Worm (Caenorhabditis elegans) whole organism, L2 larva: Measurements from ENCODE around the gene lag-2.

Source experiments
- C34F6.9 ChIP-seq: fragments of 150-350 bp; optimal IDR thresholded peaks from 2 replicates; lab custom pipeline; 2014; ENCODE audit warnings: missing biosample characterization, missing genetic modification characterization
- F13H6.1 ChIP-seq: sonication (generic microtip); optimal IDR thresholded peaks from 2 replicates; lab custom pipeline; 2016; ENCODE audit warnings: missing genetic modification characterization, missing compliant biosample characterization
- R02D3.7 ChIP-seq: fragments of 150-350 bp; optimal IDR thresholded peaks from 2 replicates; lab custom pipeline; 2014; ENCODE audit warnings: missing biosample characterization, missing genetic modification characterization
- Y55F3AM.14 ChIP-seq: fragments of 200-800 bp; sonication (Bioruptor generic); optimal IDR thresholded peaks from 2 replicates; lab custom pipeline; 2018; ENCODE audit warnings: mild to moderate bottlenecking, missing genetic modification characterization, missing compliant biosample characterization
- ZK546.5 ChIP-seq: sonication (generic microtip); optimal IDR thresholded peaks from 2 replicates; lab custom pipeline; 2017; ENCODE audit warnings: missing biosample characterization, missing genetic modification characterization
- alr-1 ChIP-seq: fragments of 150-350 bp; optimal IDR thresholded peaks from 2 replicates; lab custom pipeline; 2014; ENCODE audit warnings: missing biosample characterization, missing genetic modification characterization
- aly-2 ChIP-seq: fragments of 150-350 bp; optimal IDR thresholded peaks from 2 replicates; lab custom pipeline; 2014; ENCODE audit warnings: missing biosample characterization, missing genetic modification characterization
- ama-1 ChIP-seq: fragments of 150-350 bp; optimal IDR thresholded peaks from 2 replicates; lab custom pipeline; 2018; ENCODE audit warnings: inconsistent platforms
- blmp-1 ChIP-seq: sonication (generic microtip); optimal IDR thresholded peaks from 2 replicates; lab custom pipeline; 2017; ENCODE audit warnings: missing genetic modification characterization, mild to moderate bottlenecking, missing compliant biosample characterization, antibody characterized with exemption, moderate library complexity; ENCODE audit not compliant: insufficient read depth
- ceh-16 ChIP-seq: fragments of 150-350 bp; optimal IDR thresholded peaks from 2 replicates; lab custom pipeline; 2014; ENCODE audit warnings: missing biosample characterization, missing genetic modification characterization
- ceh-82 ChIP-seq: fragments of 150-350 bp; optimal IDR thresholded peaks from 2 replicates; lab custom pipeline; 2014; ENCODE audit warnings: missing biosample characterization, missing genetic modification characterization
- crh-2 ChIP-seq: sonication (generic microtip); optimal IDR thresholded peaks from 2 replicates; lab custom pipeline; 2017; ENCODE audit warnings: missing biosample characterization, missing genetic modification characterization
- dmd-4 ChIP-seq: sonication (generic microtip); optimal IDR thresholded peaks from 2 replicates; lab custom pipeline; 2017; ENCODE audit warnings: missing biosample characterization, missing genetic modification characterization
- egl-27 ChIP-seq: sonication (generic microtip); optimal IDR thresholded peaks from 3 replicates; lab custom pipeline; 2017; ENCODE audit warnings: missing biosample characterization, missing genetic modification reagents, missing genetic modification characterization
- elt-1 ChIP-seq: fragments of 150-350 bp; optimal IDR thresholded peaks from 2 replicates; lab custom pipeline; 2014; ENCODE audit warnings: missing biosample characterization, missing genetic modification characterization
- fos-1 ChIP-seq: fragments of 150-350 bp; optimal IDR thresholded peaks from 2 replicates; lab custom pipeline; 2014; ENCODE audit warnings: missing biosample characterization, missing genetic modification characterization
- lin-11 ChIP-seq: fragments of 150-350 bp; sonication (generic microtip); optimal IDR thresholded peaks from 2 replicates; lab custom pipeline; 2014; ENCODE audit warnings: missing biosample characterization, missing genetic modification characterization, inconsistent platforms, mixed read lengths
- lin-13 ChIP-seq: fragments of 150-350 bp; optimal IDR thresholded peaks from 2 replicates; lab custom pipeline; 2014; ENCODE audit warnings: missing biosample characterization, missing genetic modification reagents, missing genetic modification characterization
- lsy-2 ChIP-seq, 2 experiments: fragments of 150-350 bp in 1 of 2; sonication (generic microtip) in 1 of 2; optimal IDR thresholded peaks; 2 replicates each; lab custom pipeline; 2014 to 2017; ENCODE audit warnings: missing biosample characterization in 2 of 2, missing genetic modification characterization in 2 of 2
- mab-5 ChIP-seq: fragments of 150-350 bp; optimal IDR thresholded peaks from 2 replicates; lab custom pipeline; 2014; ENCODE audit warnings: missing biosample characterization, missing genetic modification characterization
- mbf-1 ChIP-seq: sonication (generic microtip); optimal IDR thresholded peaks from 2 replicates; lab custom pipeline; 2017; ENCODE audit warnings: missing biosample characterization, missing genetic modification characterization
- mdl-1 ChIP-seq, 2 experiments: fragments of 150-350 bp in 1 of 2; sonication (generic microtip) in 1 of 2; optimal IDR thresholded peaks; 2 replicates each; lab custom pipeline; 2017; ENCODE audit warnings: missing biosample characterization in 2 of 2, missing genetic modification characterization in 2 of 2
- nhr-11 ChIP-seq: fragments of 150-350 bp; optimal IDR thresholded peaks from 2 replicates; lab custom pipeline; 2014; ENCODE audit warnings: missing biosample characterization, missing genetic modification characterization
- nhr-12 ChIP-seq: fragments of 150-350 bp; optimal IDR thresholded peaks from 2 replicates; lab custom pipeline; 2014; ENCODE audit warnings: missing biosample characterization, missing genetic modification characterization
- nhr-129 ChIP-seq: fragments of 150-350 bp; optimal IDR thresholded peaks from 2 replicates; lab custom pipeline; 2014; ENCODE audit warnings: missing biosample characterization, missing genetic modification characterization
- nhr-21 ChIP-seq: fragments of 150-350 bp; optimal IDR thresholded peaks from 2 replicates; lab custom pipeline; 2014; ENCODE audit warnings: missing biosample characterization, missing genetic modification characterization
- nhr-23 ChIP-seq: fragments of 150-350 bp; optimal IDR thresholded peaks from 2 replicates; lab custom pipeline; 2014; ENCODE audit warnings: missing biosample characterization, missing genetic modification reagents, missing genetic modification characterization
- nhr-237 ChIP-seq: fragments of 150-350 bp; optimal IDR thresholded peaks from 2 replicates; lab custom pipeline; 2014; ENCODE audit warnings: missing biosample characterization, missing genetic modification characterization
- nhr-25 ChIP-seq: fragments of 150-350 bp; sonication (generic microtip); optimal IDR thresholded peaks from 3 replicates; lab custom pipeline; 2014; ENCODE audit warnings: missing biosample characterization, missing genetic modification characterization
- nhr-6 ChIP-seq: fragments of 150-350 bp; optimal IDR thresholded peaks from 2 replicates; lab custom pipeline; 2014; ENCODE audit warnings: missing biosample characterization, missing genetic modification characterization
- nhr-77 ChIP-seq: fragments of 150-350 bp; optimal IDR thresholded peaks from 2 replicates; lab custom pipeline; 2014; ENCODE audit warnings: missing biosample characterization, missing genetic modification characterization
- peb-1 ChIP-seq: fragments of 150-350 bp; optimal IDR thresholded peaks from 2 replicates; lab custom pipeline; 2014; ENCODE audit warnings: missing biosample characterization, missing genetic modification characterization
- skn-1 ChIP-seq: sonication (generic microtip); optimal IDR thresholded peaks from 2 replicates; lab custom pipeline; 2017; ENCODE audit warnings: missing biosample characterization, missing genetic modification characterization
- sma-3 ChIP-seq: sonication (generic microtip); optimal IDR thresholded peaks from 2 replicates; lab custom pipeline; 2016; ENCODE audit warnings: missing genetic modification reagents, missing genetic modification characterization, missing compliant biosample characterization
- sma-9 ChIP-seq, 2 experiments: fragments of 150-350 bp in 1 of 2; sonication (generic microtip) in 1 of 2; optimal IDR thresholded peaks; 2 replicates each; lab custom pipeline; 2014 to 2016; ENCODE audit warnings: missing genetic modification characterization in 2 of 2, mild to moderate bottlenecking in 1 of 2, missing biosample characterization in 1 of 2, missing compliant biosample characterization in 1 of 2, missing genetic modification reagents in 1 of 2, moderate library complexity in 1 of 2
- snpc-4 ChIP-seq: fragments of 150-350 bp; optimal IDR thresholded peaks from 2 replicates; lab custom pipeline; 2014; ENCODE audit warnings: missing biosample characterization, missing genetic modification characterization
- unc-39 ChIP-seq: fragments of 150-350 bp; optimal IDR thresholded peaks from 2 replicates; lab custom pipeline; 2014; ENCODE audit warnings: missing biosample characterization, missing genetic modification characterization
- unc-55 ChIP-seq: fragments of 150-350 bp; sonication (generic microtip); optimal IDR thresholded peaks from 3 replicates; lab custom pipeline; 2014; ENCODE audit warnings: missing biosample characterization, missing genetic modification reagents, missing genetic modification characterization
- unc-62 ChIP-seq: fragments of 150-350 bp; optimal IDR thresholded peaks from 2 replicates; lab custom pipeline; 2014; ENCODE audit warnings: missing biosample characterization, missing genetic modification reagents, missing genetic modification characterization
- zag-1 ChIP-seq: fragments of 150-350 bp; optimal IDR thresholded peaks from 2 replicates; lab custom pipeline; 2014; ENCODE audit warnings: missing biosample characterization, missing genetic modification characterization
- ztf-11 ChIP-seq: sonication (generic microtip); optimal IDR thresholded peaks from 2 replicates; lab custom pipeline; 2017; ENCODE audit warnings: missing biosample characterization, missing genetic modification characterization
- ztf-4 ChIP-seq: fragments of 150-350 bp; optimal IDR thresholded peaks from 2 replicates; lab custom pipeline; 2014; ENCODE audit warnings: missing biosample characterization, missing genetic modification characterization

Gene lag-2

ce11 chrV:3194952-3195450, 6.9 kb downstream of the lag-2 start, which contains the start of gene Y73C8B.2 (continued):
- TF ChIP-seq nhr-6 (tag; lab: Kevin White, UChicago), result no peak
- peak; percentile 39 for TF ChIP-seq nhr-129 (tag; lab: Kevin White, UChicago)
- peak in 1 of 2 experiments; percentile 62 for TF ChIP-seq lsy-2 (tag; optimal IDR thresholded peaks at IDR 0.05; lab: Kevin White, UChicago)
- TF ChIP-seq ZK546.5 (tag; lab: Kevin White, UChicago), result no peak
- TF ChIP-seq unc-62 (GFP tag; lab: Kevin White, UChicago), result no peak
- TF ChIP-seq nhr-25 (tag; lab: Kevin White, UChicago), result peak; percentile 54
- TF ChIP-seq nhr-12 (tag; lab: Kevin White, UChicago), result no peak
- TF ChIP-seq skn-1 (tag; lab: Kevin White, UChicago), result no peak
- no peak for TF ChIP-seq alr-1 (tag; lab: Kevin White, UChicago)
- no peak for TF ChIP-seq egl-27
- no peak for TF ChIP-seq ama-1 (lab: Kevin White, UChicago)
- peak; percentile 1 for TF ChIP-seq nhr-21 (tag; lab: Kevin White, UChicago)
- TF ChIP-seq F13H6.1, result peak; percentile 27
- TF ChIP-seq unc-55, result peak; percentile 20
- TF ChIP-seq fos-1 (tag; lab: Kevin White, UChicago), result peak; percentile 70
- TF ChIP-seq zag-1, result no peak
- TF ChIP-seq nhr-237 (tag; lab: Kevin White, UChicago), result no peak

- TF ChIP-seq sma-9 (GFP tag; optimal IDR thresholded peaks at IDR 0.05; lab: Kevin White, UChicago) (no peak), sma-9 (tag; optimal IDR thresholded peaks at IDR 0.05; lab: Kevin White, UChicago) (no peak), nhr-237 (tag; lab: Kevin White, UChicago) (no peak), dmd-4 (tag; lab: Kevin White, UChicago) (no peak), ztf-11 (tag; lab: Kevin White, UChicago) (no peak), elt-1 (tag; lab: Kevin White, UChicago) (no peak), lsy-2 (tag; optimal IDR thresholded peaks at IDR 0.05; lab: Kevin White, UChicago) (no peak), crh-2 (tag; lab: Kevin White, UChicago) (no peak), mab-5 (tag; lab: Kevin White, UChicago) (no peak), nhr-25 (tag; lab: Kevin White, UChicago) (no peak), blmp-1 (tag; lab: Kevin White, UChicago) (no peak), nhr-11 (tag; lab: Kevin White, UChicago) (no peak), unc-62 (GFP tag; lab: Kevin White, UChicago) (no peak)
Measured at ce11 chrV:3195814-3196213, 7.7 kb downstream of the lag-2 start.

ce11 chrV:3196832-3197329, 8.7 kb downstream of the lag-2 start, which contains the start of the genes Y73C8B.1 and Y73C8B.5:
Y73C8B.1 (minus strand) TSS chrV:3196882.
Y73C8B.5 (plus strand) TSS chrV:3197268.
- TF ChIP-seq mbf-1, result no peak
- no peak for TF ChIP-seq nhr-12 (tag; lab: Kevin White, UChicago)
- no peak for TF ChIP-seq crh-2 (tag; lab: Kevin White, UChicago)
- TF ChIP-seq lin-11 (tag; lab: Kevin White, UChicago), result no peak
- TF ChIP-seq nhr-237 (tag; lab: Kevin White, UChicago), result no peak
- TF ChIP-seq ceh-82, result no peak
- no peak for TF ChIP-seq nhr-77 (tag; lab: Kevin White, UChicago)
- peak; percentile 51 for TF ChIP-seq nhr-25 (tag; lab: Kevin White, UChicago)
- TF ChIP-seq unc-39, result no peak
- no peak for TF ChIP-seq snpc-4 (tag; lab: Kevin White, UChicago)
- TF ChIP-seq sma-3 (GFP tag; lab: Kevin White, UChicago), result no peak
- TF ChIP-seq ztf-11 (tag; lab: Kevin White, UChicago), result no peak
- no peak for TF ChIP-seq Y55F3AM.14 (GFP tag; lab: Kevin White, UChicago)
- no peak for TF ChIP-seq zag-1
- TF ChIP-seq nhr-129 (tag; lab: Kevin White, UChicago), result peak; percentile 9
- no peak for TF ChIP-seq R02D3.7 (tag; lab: Kevin White, UChicago)
- no peak for TF ChIP-seq aly-2 (tag; lab: Kevin White, UChicago)
- no peak for TF ChIP-seq fos-1 (tag; lab: Kevin White, UChicago)
- no peak for TF ChIP-seq nhr-23 (tag; lab: Kevin White, UChicago)
- no peak for TF ChIP-seq peb-1
- TF ChIP-seq ceh-16 (tag; lab: Kevin White, UChicago), result no peak
- no peak for TF ChIP-seq ama-1 (lab: Kevin White, UChicago)
- TF ChIP-seq lin-13 (GFP tag; lab: Kevin White, UChicago), result no peak
- peak; percentile 34 for TF ChIP-seq sma-9 (GFP tag; optimal IDR thresholded peaks at IDR 0.05; lab: Kevin White, UChicago)
- no peak for TF ChIP-seq sma-9 (tag; optimal IDR thresholded peaks at IDR 0.05; lab: Kevin White, UChicago)
- peak; percentile 8 for TF ChIP-seq F13H6.1
- TF ChIP-seq ztf-4 (tag; lab: Kevin White, UChicago), result no peak
- no peak for TF ChIP-seq C34F6.9 (tag; lab: Kevin White, UChicago)
- no peak for TF ChIP-seq unc-62 (GFP tag; lab: Kevin White, UChicago)
- TF ChIP-seq dmd-4 (tag; lab: Kevin White, UChicago), result no peak
- peak; percentile 47 for TF ChIP-seq nhr-11 (tag; lab: Kevin White, UChicago)
- TF ChIP-seq mdl-1 (tag; optimal IDR thresholded peaks at IDR 0.05; lab: Kevin White, UChicago), result no peak
- peak in 1 of 2 experiments; percentile 14 for TF ChIP-seq lsy-2 (tag; optimal IDR thresholded peaks at IDR 0.05; lab: Kevin White, UChicago)
